Fruit fly (Drosophila melanogaster) whole organism: ENCODE measurements around the gene CG11842.

ENCODE experiments used
- CG8478 ChIP-seq: fragments of >200 bp; optimal IDR thresholded peaks from 2 replicates; lab custom pipeline; 2018; ENCODE audit warnings: inconsistent platforms
- psq ChIP-seq: fragments of >200 bp; optimal IDR thresholded peaks from 2 replicates; lab custom pipeline; 2017

DNA sequence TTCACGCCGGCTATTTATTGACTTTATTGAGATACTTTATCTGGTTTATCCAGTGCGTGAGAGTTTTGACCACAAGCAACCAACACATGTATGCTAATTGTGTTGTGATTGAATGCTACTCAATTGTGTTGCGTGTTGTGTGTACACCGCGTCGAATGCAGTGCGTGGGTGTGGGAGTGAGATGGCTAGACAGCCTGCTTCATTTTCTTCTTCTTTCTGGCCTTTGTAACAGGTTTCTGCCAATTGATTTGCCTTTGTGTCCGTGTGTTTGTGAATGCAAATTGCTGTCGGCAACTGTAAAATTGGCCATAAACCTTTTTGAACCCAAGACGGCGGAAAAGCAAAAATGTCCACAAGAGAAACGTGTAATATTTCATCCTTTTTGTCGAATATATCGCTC lies 34.4 kb downstream of the CG11842 start:
- TF ChIP-seq psq, result no peak
- no peak for TF ChIP-seq CG8478
